Worm (Caenorhabditis elegans): ENCODE data around the gene uig-1.

DNA sequence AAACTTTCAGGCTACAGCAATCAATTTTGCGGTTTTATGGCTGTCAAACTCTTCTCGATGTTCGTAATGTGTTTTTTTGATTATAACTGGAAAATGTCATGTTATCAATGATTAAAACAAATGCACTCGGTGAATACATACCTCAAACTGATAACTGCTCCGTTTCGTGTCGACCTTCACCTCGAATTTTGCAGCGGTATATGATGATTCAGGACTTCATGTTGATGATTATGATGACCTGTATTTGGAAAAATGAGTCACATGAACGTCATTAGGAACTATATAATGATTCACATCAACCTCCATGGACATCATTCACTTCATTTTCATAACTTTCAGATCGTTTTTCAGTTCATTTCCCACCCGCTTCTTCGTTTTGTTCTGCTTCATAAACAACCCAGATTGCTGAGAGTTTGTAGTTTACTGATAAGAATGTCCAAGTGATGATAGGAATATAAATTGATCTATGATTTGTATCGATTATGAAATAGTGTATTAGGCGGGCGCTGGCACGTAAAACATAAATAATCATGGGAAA is 32.9 kb downstream of the uig-1 start:
- TF ChIP-seq rbr-2 (tag; optimal IDR thresholded peaks at IDR 0.05) (no peak), lir-3 (tag; optimal IDR thresholded peaks at IDR 0.05) (no peak), lin-15B (tag; optimal IDR thresholded peaks at IDR 0.05) (no peak)
